Worm (Caenorhabditis elegans) whole organism, mixed stage, embryonic: ENCODE measurements around the gene fbxa-224.

Experiments
- blmp-1 ChIP-seq: fragments of 150-350 bp; optimal IDR thresholded peaks from 2 replicates; lab custom pipeline; 2014; ENCODE audit warnings: missing biosample characterization, missing genetic modification characterization
- ces-1 ChIP-seq: fragments of 150-350 bp; optimal IDR thresholded peaks from 2 replicates; lab custom pipeline; 2014; ENCODE audit warnings: missing biosample characterization, missing genetic modification reagents, missing genetic modification characterization
- lin-13 ChIP-seq: fragments of 150-350 bp; optimal IDR thresholded peaks from 2 replicates; lab custom pipeline; 2014; ENCODE audit warnings: missing biosample characterization, missing genetic modification characterization
- lsy-2 ChIP-seq: fragments of 150-350 bp; optimal IDR thresholded peaks from 2 replicates; lab custom pipeline; 2014; ENCODE audit warnings: missing biosample characterization, missing genetic modification characterization
- mab-5 ChIP-seq: fragments of 150-350 bp; optimal IDR thresholded peaks from 2 replicates; lab custom pipeline; 2014; ENCODE audit warnings: missing biosample characterization, missing genetic modification characterization
- mls-2 ChIP-seq: sonication (generic microtip); optimal IDR thresholded peaks from 2 replicates; lab custom pipeline; 2016; ENCODE audit warnings: mild to moderate bottlenecking, missing genetic modification characterization, moderate library complexity, missing compliant biosample characterization
- nhr-12 ChIP-seq: fragments of 150-350 bp; optimal IDR thresholded peaks from 2 replicates; lab custom pipeline; 2014; ENCODE audit warnings: missing biosample characterization, missing genetic modification characterization
- nhr-28 ChIP-seq: fragments of 150-350 bp; optimal IDR thresholded peaks from 2 replicates; lab custom pipeline; 2014; ENCODE audit warnings: missing biosample characterization, missing genetic modification characterization
- nhr-76 ChIP-seq: sonication (generic microtip); optimal IDR thresholded peaks from 2 replicates; lab custom pipeline; 2017; ENCODE audit warnings: missing biosample characterization, missing genetic modification characterization
- snpc-4 ChIP-seq: fragments of 150-350 bp; optimal IDR thresholded peaks from 2 replicates; lab custom pipeline; 2014; ENCODE audit warnings: missing biosample characterization, missing genetic modification characterization
- sptf-1 ChIP-seq: sonication (generic microtip); optimal IDR thresholded peaks from 2 replicates; lab custom pipeline; 2017; ENCODE audit warnings: mild to moderate bottlenecking, missing genetic modification characterization, moderate library complexity, missing compliant biosample characterization
- unc-62 ChIP-seq: fragments of 150-350 bp; optimal IDR thresholded peaks from 2 replicates; lab custom pipeline; 2014; ENCODE audit warnings: missing biosample characterization, missing genetic modification reagents, missing genetic modification characterization
- ztf-11 ChIP-seq: fragments of 150-350 bp; optimal IDR thresholded peaks from 2 replicates; lab custom pipeline; 2014; ENCODE audit warnings: missing biosample characterization, missing genetic modification characterization

- TF ChIP-seq nhr-28 (tag; lab: Kevin White, UChicago) (no peak), ztf-11 (tag; lab: Kevin White, UChicago) (no peak), snpc-4 (tag; lab: Kevin White, UChicago) (no peak), lsy-2 (no peak), mab-5 (no peak), nhr-12 (tag; lab: Kevin White, UChicago) (no peak), sptf-1 (tag; lab: Kevin White, UChicago) (no peak), lin-13 (no peak), ces-1 (no peak), nhr-76 (tag; lab: Kevin White, UChicago) (no peak), mls-2 (tag; lab: Kevin White, UChicago) (no peak), unc-62 (no peak), blmp-1 (tag; lab: Kevin White, UChicago) (no peak)
Measured at ce11 chrII:7557981-7558380, 10.0 kb upstream of the fbxa-224 start.
